Worm (Caenorhabditis elegans) whole organism, L4/young adult: ENCODE measurements around the gene nhr-170.

Experiments
- W03F9.2 ChIP-seq: fragments of 150-350 bp; optimal IDR thresholded peaks from 2 replicates; lab custom pipeline; 2014; ENCODE audit warnings: missing biosample characterization, missing genetic modification characterization
- dao-5 ChIP-seq: sonication (generic microtip); optimal IDR thresholded peaks from 2 replicates; lab custom pipeline; 2016; ENCODE audit warnings: missing genotype, missing genetic modification characterization, moderate library complexity, missing compliant biosample characterization
- him-1 ChIP-seq: sonication (generic microtip); optimal IDR thresholded peaks from 2 replicates; lab custom pipeline; 2016; ENCODE audit warnings: missing genotype, missing genetic modification reagents, missing genetic modification characterization, missing compliant biosample characterization

Gene nhr-170

DNA sequence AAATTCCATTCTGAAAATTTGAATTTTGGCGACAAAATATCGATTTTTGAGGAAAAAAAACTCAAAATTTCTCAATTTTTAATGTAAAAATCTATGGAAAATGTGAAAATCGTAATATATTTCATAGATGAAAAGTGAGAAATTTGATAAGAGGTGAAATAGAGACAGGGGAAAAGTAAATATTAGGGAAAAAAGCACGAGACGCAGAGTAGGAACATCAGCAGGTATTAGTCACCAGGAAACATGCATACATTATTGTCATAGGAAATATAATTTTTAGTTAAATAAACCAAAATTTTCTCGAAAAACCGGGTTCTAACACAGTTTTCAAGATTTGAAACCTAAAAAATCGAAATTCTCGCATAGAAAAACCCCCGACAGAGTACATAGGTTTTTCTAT, at the start of gene nhr-170:
Gene nhr-170, minus strand, starts transcription at position 16 of the 400 bp plus-strand sequence.
- TF ChIP-seq W03F9.2 (no peak), dao-5 (tag; lab: Kevin White, UChicago) (no peak), him-1 (tag; lab: Kevin White, UChicago) (no peak)

DNA sequence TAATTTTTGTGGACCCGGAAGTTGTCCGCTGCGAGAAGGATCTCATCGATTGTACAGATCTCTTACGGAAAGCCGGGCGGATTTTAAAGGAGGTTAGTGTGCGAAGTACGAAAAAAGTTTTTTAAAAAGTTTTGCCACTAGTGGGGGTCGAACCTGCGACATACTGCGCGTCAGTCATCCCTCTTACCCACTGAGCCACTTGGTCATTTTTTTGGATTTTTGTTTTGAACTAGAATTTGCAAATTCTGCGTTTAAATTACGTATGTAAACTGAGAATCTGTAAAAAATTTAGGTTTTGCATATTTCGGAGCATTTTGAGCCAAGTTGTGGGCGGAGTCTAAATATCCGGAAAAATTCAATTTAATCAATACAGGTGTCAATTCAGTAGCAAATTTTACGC, 48.0 kb upstream of the nhr-170 start:
- TF ChIP-seq dao-5 (tag; lab: Kevin White, UChicago) (no peak), W03F9.2 (no peak), him-1 (tag; lab: Kevin White, UChicago) (no peak)

DNA sequence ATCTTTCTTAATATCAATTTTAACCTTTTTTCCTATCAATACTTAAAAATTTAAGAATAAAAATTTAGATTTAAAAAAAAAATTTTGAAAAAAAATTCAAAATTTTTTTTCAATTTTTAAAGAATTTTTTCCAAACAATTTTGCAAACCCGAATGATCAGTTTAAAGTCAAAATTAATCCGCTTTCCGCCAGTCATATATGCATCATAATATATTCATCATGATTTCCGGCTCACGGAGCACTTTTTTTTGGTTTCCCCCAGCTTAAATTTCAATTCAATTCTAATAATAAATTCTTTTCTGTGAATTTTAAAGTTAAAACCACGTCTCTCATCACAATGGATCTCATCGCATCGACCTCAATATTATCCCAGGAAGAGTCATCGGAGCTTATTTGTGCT, 45.9 kb upstream of the nhr-170 start, which contains the start of gene nhr-230:
Gene nhr-230, plus strand, starts transcription at position 301 of the 400 bp plus-strand sequence.
- TF ChIP-seq him-1 (tag; lab: Kevin White, UChicago) (no peak), W03F9.2 (no peak), dao-5 (tag; lab: Kevin White, UChicago) (no peak)

DNA sequence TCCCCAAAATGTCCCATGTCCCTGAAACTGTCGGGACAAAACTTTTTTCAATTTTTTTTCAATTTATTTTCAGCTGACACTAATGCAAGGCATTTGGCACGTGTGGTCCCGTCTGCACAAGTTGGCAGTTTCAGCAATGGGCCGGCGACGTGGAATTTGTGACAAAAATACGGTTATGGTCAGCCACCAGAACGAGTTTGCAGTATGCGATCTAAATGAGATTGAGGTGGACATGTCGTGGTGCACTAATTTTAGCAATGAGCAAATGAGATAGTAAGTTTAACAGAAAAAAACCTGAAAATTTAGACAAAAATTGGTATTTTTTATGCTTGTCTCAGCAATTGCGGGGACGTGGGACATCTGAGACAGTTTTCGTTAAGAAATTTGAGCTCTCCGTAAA, 41.8 kb upstream of the nhr-170 start:
- no peak for TF ChIP-seq him-1 (tag; lab: Kevin White, UChicago)
- TF ChIP-seq W03F9.2, result no peak
- TF ChIP-seq dao-5 (tag; lab: Kevin White, UChicago), result no peak

DNA sequence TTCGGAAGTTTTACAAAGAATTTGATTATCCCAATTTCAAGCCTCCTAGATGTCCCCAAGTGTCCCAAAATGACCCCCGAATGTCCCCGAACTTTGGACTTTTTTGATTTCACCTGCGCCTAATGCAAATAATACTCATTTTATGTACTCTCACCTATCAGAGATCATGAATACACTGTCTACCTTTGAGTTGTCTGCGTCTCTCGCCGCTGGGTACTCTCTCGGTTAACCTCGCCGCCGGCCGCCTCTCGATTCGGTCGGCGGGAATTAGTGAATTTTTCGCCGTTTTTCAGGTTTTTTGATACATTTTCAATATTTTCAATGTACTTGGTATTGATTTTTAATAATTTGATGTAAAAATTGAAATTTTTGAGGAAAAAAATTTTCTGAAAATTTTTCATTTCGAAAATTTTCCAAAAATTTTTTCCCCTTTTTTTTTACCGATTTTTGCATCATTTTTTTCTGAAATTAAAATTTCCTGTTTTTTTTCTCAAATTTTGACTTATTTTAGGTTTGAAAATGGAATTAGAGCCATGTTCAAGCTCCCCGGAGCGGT, 38.3 kb upstream of the nhr-170 start, which contains the start of gene nhr-65:
Gene nhr-65, plus strand, starts transcription at position 506 of the 556 bp plus-strand sequence.
- TF ChIP-seq him-1 (tag; lab: Kevin White, UChicago) (no peak), W03F9.2 (no peak), dao-5 (tag; lab: Kevin White, UChicago) (no peak)

DNA sequence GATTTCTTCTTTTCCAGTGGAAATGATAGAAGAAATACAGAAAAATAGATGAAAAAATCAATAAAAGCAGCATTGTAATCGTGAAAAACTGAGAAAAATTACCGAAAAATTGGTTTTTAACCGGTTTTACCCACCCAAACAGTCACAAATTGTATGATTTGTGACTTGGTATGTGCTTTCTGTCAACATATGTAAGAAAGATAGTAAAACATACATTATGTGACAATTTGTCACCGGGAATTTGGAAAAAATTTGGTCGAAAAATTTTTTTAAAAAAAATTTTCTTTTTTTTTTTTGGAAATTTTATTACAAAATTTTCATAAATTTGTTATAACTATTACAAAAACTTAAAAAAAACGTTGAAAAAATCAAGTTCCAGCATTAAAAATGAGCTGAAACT, 36.5 kb upstream of the nhr-170 start, which contains the start of gene cyp-33D3:
Gene cyp-33D3, minus strand, starts transcription at position 101 of the 400 bp plus-strand sequence.
- no peak for TF ChIP-seq him-1 (tag; lab: Kevin White, UChicago)

DNA sequence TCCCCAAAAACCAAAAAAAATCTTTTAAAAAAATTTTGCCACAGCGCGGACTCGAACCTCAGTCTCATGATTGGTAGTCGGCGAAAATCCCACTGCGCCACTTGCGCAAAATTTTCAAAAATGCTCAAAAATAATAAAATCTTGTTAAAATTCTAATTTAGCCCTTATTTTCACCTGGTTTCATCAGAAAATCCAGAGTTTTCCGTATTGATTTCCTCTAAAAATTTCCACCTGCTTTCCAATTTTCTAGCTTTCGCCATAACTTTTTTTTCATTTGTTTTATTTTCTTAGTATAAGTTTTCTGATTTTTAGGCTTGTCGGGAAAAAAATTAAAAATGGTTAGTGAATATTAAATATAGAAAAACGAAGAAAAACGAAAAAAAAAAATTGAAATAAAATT, 26.7 kb upstream of the nhr-170 start:
- TF ChIP-seq dao-5 (tag; lab: Kevin White, UChicago), result no peak
- no peak for TF ChIP-seq W03F9.2
- no peak for TF ChIP-seq him-1 (tag; lab: Kevin White, UChicago)

DNA sequence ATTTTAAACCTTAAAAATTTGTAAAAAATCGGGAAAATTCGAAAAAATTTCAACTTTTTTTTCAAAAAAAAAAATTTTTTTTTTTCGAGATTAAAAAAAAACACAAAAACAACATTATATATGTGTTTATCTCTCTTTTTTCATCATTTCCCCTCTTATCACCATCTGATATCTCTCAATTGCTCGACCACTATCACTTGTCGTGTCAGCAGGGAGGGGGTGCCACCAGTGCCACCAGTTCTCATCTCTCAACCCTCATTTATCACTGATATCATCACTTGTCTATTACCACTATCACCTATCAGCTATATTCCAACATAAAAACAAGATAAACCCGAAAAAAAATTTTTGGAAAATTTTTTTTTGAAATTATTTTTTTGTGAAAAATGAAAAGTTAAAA, 25.8 kb upstream of the nhr-170 start:
- no peak for TF ChIP-seq W03F9.2
- no peak for TF ChIP-seq dao-5 (tag; lab: Kevin White, UChicago)

DNA sequence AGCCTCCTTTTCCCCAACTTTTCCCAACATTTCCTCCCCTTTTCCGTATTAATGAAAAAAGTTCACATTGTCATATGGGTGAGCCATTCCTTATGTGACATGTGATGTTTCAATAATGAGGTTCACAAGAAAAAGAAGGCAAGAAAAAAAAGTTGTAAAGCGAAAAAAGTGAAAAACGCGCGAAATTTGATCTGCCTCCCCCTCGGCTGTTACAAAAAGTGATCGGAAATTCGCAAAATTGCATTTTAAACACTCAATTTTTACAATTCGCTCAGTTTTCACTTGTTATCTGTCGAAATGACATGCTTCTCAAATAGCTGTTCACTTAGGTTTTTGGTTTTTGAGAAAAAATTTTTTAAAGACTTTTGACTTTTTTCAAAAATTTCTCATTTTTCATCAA, 20.9 kb upstream of the nhr-170 start:
- no peak for TF ChIP-seq W03F9.2
- TF ChIP-seq him-1 (tag; lab: Kevin White, UChicago), result no peak
- no peak for TF ChIP-seq dao-5 (tag; lab: Kevin White, UChicago)

DNA sequence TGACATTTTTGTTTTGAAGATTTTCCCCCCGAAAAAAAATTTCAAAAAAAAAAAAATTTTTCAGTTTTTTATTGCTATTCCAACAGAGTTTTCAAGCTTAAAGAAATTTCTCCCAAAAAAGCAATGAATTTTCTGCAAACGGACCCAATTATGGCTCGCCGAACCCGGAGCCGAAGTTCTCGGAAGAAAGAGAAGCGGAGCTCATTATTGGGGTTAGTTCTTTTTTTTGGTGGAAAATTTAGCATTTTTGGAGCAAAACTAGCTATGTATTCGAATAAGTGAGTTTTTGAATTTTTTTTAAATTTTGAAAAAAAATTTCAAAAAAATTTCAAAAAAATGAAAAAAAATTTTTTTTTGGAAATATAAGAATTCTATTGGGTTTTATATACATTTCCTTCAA, 19.0 kb upstream of the nhr-170 start, which contains the start of gene ncs-5:
Gene ncs-5, plus strand, starts transcription at position 124 of the 400 bp plus-strand sequence.
- TF ChIP-seq W03F9.2 (no peak), him-1 (tag; lab: Kevin White, UChicago) (no peak), dao-5 (tag; lab: Kevin White, UChicago) (no peak)

DNA sequence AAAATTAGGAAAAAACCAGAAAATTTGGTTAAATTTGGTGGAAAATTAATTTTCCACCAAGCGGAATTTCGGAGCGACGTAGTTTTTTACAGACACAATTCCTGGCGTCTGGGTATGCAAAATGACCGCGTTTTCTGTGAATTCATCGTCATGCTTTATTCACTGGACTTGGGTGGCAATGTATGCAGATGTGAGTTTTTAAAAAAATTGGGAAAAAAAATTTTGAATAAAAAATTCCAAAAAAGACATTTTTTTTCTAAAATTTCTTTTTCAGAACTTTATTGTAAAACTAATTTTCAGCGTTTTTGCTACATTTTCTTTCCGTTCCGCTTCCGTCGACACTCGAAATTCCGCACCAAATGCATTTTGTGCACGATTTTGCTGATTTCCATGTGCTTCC, 10.7 kb upstream of the nhr-170 start, which contains the start of gene C54E10.7:
Gene C54E10.7, plus strand, starts transcription at position 301 of the 400 bp plus-strand sequence.
- TF ChIP-seq dao-5 (tag; lab: Kevin White, UChicago) (no peak), W03F9.2 (no peak), him-1 (tag; lab: Kevin White, UChicago) (no peak)

DNA sequence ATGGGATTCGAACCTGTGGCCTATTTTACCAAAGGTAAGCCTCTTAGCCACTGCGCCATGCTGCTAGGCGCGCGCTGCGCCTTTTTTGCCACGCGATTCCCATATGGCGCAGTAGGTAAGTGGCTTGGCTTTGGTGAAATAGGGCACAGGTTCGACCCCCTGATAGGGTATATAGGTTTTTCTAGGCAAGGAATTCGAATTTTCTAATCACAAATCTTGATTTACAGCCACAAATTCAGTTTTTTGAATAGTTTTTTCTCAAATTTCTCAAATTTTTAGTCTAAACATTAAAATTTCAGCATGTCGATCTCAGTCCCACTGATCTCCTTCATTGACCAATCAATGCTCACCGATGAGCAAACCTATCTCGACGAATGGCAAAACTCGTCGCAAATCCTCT, 10.1 kb upstream of the nhr-170 start, which contains the start of gene C54E10.3:
Gene C54E10.3, plus strand, starts transcription at position 301 of the 400 bp plus-strand sequence.
- no peak for TF ChIP-seq W03F9.2

DNA sequence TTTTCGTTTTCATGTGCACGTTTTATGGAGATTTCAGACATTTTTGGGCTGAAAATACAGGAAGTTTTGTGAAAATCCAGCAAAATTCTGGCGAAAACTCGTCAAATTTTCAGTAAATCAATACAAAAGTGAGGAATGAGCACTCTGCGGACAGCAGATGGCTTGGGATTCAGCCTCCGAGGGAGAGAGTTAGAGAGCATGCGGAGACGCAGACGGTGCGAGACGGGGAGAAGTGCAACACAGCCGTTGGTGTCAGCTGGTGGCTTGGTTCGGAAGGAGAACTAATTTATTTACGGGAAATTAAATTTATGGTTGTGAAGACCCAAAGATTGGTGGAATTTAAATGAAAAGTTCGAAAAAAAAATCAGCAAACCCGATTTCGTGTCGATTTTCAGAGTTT, 8.0 kb upstream of the nhr-170 start, which contains the start of gene C54E10.6:
Gene C54E10.6, minus strand, starts transcription at position 109 of the 400 bp plus-strand sequence.
- TF ChIP-seq him-1 (tag; lab: Kevin White, UChicago), result no peak
- TF ChIP-seq W03F9.2, result no peak
- TF ChIP-seq dao-5 (tag; lab: Kevin White, UChicago), result no peak

DNA sequence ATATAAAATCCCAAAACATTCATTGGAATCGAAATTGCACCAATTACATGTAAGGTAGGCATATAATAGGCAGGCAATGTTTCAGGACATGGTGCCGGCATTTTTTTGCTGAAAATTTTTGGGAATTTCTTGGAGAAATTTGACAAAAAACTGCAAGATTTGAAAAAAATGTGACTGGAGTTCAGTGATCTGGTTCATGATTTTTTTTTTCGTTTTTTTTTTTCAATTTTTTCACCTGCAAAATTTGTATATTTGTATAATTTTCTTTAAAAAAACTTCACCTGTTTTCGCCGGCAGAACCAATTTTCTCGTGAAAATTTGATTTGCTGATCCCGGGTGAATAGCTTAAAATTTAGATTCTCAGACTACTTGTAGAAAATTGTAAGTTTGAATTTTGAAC, 5.8 kb upstream of the nhr-170 start, which contains the start of gene sri-10:
Gene sri-10, minus strand, starts transcription at position 101 of the 400 bp plus-strand sequence.
- no peak for TF ChIP-seq him-1 (tag; lab: Kevin White, UChicago)
- TF ChIP-seq W03F9.2, result no peak
- no peak for TF ChIP-seq dao-5 (tag; lab: Kevin White, UChicago)

DNA sequence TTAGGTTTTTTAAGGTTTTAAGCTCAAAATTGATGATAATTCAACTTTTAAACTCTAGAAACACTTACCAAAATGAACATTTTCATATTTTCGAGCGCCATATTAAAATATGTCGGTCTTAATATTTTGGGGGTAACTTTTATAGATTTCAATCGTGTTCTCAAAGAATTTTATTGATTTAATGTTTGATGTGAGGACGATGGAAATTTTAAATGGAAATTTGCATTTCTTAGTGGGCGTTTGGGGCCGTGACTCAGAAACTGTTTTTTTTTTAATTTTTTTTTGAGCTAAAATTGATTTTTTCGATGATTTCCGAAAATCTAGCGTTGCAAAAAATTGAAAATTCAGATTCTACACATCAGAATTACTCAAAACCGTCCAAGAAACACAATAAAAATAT, 2.6 kb upstream of the nhr-170 start, which contains the start of gene C54E10.10:
Gene C54E10.10, minus strand, starts transcription at position 101 of the 400 bp plus-strand sequence.
- no peak for TF ChIP-seq W03F9.2
- no peak for TF ChIP-seq dao-5 (tag; lab: Kevin White, UChicago)
- TF ChIP-seq him-1 (tag; lab: Kevin White, UChicago), result no peak
